Worm (Caenorhabditis elegans): ENCODE measurements around the gene F18A11.3.

F18A11.3 gene

DNA sequence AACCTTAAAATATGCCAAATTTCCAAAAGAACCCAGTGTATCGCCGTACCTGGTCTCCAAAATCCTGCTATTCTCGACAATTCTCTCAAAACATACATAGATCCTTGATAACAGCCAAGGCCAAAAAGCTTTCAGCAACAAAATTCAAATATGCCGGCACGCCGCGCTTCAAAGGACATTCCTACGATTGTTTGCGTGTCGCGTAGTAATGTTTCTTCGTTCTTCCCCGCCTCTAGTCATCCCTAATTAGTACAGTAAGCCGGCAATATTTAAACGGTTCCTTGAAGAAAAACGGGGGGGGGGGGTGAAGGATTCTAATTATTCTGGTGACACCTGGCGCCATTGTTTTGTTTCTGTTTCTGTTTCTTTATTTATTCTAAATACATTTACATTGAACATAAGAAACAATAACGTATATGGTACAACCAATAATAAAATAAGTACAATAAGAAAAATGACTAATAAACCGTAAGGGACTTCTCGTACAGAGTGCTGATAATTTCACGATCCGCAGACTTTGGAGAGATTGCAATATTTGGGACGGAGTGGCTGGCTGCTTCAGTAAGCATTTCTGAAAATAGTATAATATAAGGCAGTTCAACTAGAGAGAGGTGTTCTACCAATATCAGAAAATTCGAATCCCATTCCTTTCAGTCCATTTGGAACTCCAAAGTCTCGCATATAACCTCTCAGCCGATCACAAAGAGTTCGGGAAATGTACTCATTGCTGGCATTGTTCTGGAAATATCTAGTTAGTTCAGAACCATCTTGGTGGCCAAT is 42.4 kb downstream of the F18A11.3 start (continued):
- TF ChIP-seq ceh-28 (tag; optimal IDR thresholded peaks at IDR 0.05) (no peak), dmd-6 (GFP tag; IDR thresholded peaks at IDR 0.05) (peak; percentile 45), arid-1 (GFP tag; conservative IDR thresholded peaks at IDR 0.05) (no peak), snpc-1.2 (GFP tag; IDR thresholded peaks at IDR 0.05) (0 out of 2 replicates have a peak, but pooled peaks have one; percentile 24)

DNA sequence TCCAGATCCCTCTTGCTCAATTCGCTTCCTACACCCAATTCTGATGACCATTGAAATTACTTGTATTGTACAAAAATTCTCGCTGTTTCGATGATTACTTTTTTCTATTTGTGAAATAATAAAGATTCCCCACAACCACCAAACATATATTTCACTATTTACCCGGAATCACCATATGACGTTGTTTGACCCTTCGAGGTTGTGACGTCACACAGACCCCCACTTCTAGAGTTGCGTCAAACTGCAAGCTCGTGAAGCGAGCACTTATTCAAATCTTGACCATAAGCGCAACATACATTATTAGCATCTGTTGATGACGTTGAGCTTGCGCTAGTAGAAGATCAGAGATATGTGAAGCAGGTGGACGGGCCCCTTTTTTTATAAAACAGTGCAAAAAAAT is 43.7 kb downstream of the F18A11.3 start:
- TF ChIP-seq nhr-25 (tag; optimal IDR thresholded peaks at IDR 0.05; ENCODE audit: borderline replicate concordance, insufficient read depth) (no peak), hmg-1.1 (GFP tag; IDR thresholded peaks at IDR 0.05) (no peak), pha-4 (GFP tag; IDR thresholded peaks at IDR 0.05) (no peak), pha-4 (tag; optimal IDR thresholded peaks at IDR 0.05) (no peak), hlh-30 (tag; optimal IDR thresholded peaks at IDR 0.05; ENCODE audit: insufficient read depth) (no peak), T20F7.1 (GFP tag; optimal IDR thresholded peaks at IDR 0.05) (no peak), sdz-12 (GFP tag; optimal IDR thresholded peaks at IDR 0.05) (no peak), vab-7 (GFP tag; IDR thresholded peaks at IDR 0.05) (no peak), pqm-1 (tag; optimal IDR thresholded peaks at IDR 0.05) (no peak), zip-2 (tag; optimal IDR thresholded peaks at IDR 0.05) (no peak), D1046.2 (GFP tag; IDR thresholded peaks at IDR 0.05) (no peak), fos-1 (tag; optimal IDR thresholded peaks at IDR 0.05) (no peak), aha-1 (tag) (no peak), lir-3 (tag; optimal IDR thresholded peaks at IDR 0.05) (no peak), mdl-1 (tag; optimal IDR thresholded peaks at IDR 0.05) (no peak), lin-13 (GFP tag; optimal IDR thresholded peaks at IDR 0.05) (no peak), ztf-7 (tag; optimal IDR thresholded peaks at IDR 0.05) (no peak), unc-62 (GFP tag; optimal IDR thresholded peaks at IDR 0.05 in 1 of 2) (no peak), unc-62 (tag; optimal IDR thresholded peaks at IDR 0.05) (no peak), snpc-1.2 (GFP tag; IDR thresholded peaks at IDR 0.05) (no peak), egl-43 (GFP tag; IDR thresholded peaks at IDR 0.05) (no peak)

DNA sequence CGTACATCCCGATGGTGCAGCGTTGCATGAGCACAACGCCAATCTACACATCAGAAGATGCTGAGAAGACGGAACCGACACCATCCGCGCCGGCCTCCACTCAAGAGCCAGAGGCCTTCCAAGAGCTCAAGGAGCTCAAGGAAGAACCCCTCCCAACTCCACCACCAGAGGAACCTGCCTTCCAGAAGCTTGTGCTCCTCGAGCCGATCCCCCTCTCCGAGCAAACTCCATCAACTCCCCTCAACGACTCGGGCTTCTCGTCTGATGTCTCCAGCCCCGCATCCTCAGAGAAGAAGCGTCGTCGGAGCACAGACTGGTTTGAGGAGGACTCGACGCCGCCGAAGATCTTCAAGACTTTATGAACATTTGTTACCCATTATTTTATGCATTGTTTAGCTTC is 44.4 kb downstream of the F18A11.3 start:
- TF ChIP-seq dmd-6 (GFP tag; IDR thresholded peaks at IDR 0.05) (no peak), daf-16 (GFP tag; optimal IDR thresholded peaks at IDR 0.05) (no peak), daf-16 (tag; optimal IDR thresholded peaks at IDR 0.05) (no peak), nhr-42 (GFP tag; IDR thresholded peaks at IDR 0.05) (no peak), nhr-10 (tag; optimal IDR thresholded peaks at IDR 0.05) (no peak), Y75B8A.6 (GFP tag; IDR thresholded peaks at IDR 0.05) (no peak), spr-3 (GFP tag; optimal IDR thresholded peaks at IDR 0.05) (no peak), set-16 (GFP tag; IDR thresholded peaks at IDR 0.05) (peak; percentile 94), ceh-62 (tag; optimal IDR thresholded peaks at IDR 0.05) (no peak)

DNA sequence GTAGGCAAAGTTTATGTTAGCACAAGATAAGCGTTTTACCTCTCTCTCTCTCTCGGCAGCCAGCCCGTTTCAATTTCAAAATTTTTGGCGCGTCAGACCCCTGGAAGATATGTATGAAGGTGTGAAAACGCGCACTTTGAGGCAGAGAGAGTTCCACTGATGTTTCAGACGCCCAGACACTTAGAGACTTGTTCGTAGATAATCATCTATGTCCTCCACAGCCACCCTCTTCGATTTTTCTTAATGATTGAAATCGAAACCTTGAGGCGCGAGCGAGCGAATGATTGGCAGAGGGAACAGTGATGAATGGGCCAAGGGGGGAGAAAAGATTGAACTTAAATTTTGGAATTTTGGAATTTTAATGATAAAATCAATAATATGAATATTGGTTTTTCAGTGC is 45.0 kb downstream of the F18A11.3 start:
- no peak for TF ChIP-seq zfp-2 (tag; optimal IDR thresholded peaks at IDR 0.05)
- no peak for TF ChIP-seq Y105C5A.15 (GFP tag; IDR thresholded peaks at IDR 0.05)
- no peak for TF ChIP-seq F49E8.2 (tag; optimal IDR thresholded peaks at IDR 0.05; ENCODE audit: borderline replicate concordance)
- TF ChIP-seq nhr-77 (tag; optimal IDR thresholded peaks at IDR 0.05): no peak
- TF ChIP-seq D1046.2 (GFP tag; IDR thresholded peaks at IDR 0.05): no peak
- no peak for TF ChIP-seq lin-1 (GFP tag; IDR thresholded peaks at IDR 0.05)
- no peak for TF ChIP-seq mxl-2 (GFP tag; conservative IDR thresholded peaks at IDR 0.05)
- TF ChIP-seq T20F7.1 (GFP tag; optimal IDR thresholded peaks at IDR 0.05): no peak
- no peak for TF ChIP-seq ces-1 (GFP tag; optimal IDR thresholded peaks at IDR 0.05)
- TF ChIP-seq tra-1 (GFP tag; IDR thresholded peaks at IDR 0.05): no peak
- TF ChIP-seq R02D3.7 (tag; optimal IDR thresholded peaks at IDR 0.05): no peak
- no peak for TF ChIP-seq nhr-42 (GFP tag; IDR thresholded peaks at IDR 0.05)
- TF ChIP-seq daf-19 (GFP tag; conservative IDR thresholded peaks at IDR 0.05): no peak
- TF ChIP-seq lin-38 (GFP tag; IDR thresholded peaks at IDR 0.05): no peak
- TF ChIP-seq zip-11 (GFP tag; IDR thresholded peaks at IDR 0.05): no peak
- TF ChIP-seq lin-15B (tag; optimal IDR thresholded peaks at IDR 0.05): no peak
- no peak for TF ChIP-seq F26F4.8 (GFP tag; conservative IDR thresholded peaks at IDR 0.05)

All from whole organism, L4 larva.